Fruit fly (Drosophila melanogaster) Kc167 (cell line): ENCODE results near the gene CG44098.

Source experiments
- Myc ChIP-seq: fragments of >200 bp; optimal IDR thresholded peaks from 2 replicates; lab custom pipeline; 2017; ENCODE audit warnings: missing external identifiers
- Sin3A ChIP-seq: fragments of >200 bp; optimal IDR thresholded peaks from 2 replicates; lab custom pipeline; 2018; ENCODE audit warnings: missing external identifiers
- h ChIP-seq: fragments of >200 bp; optimal IDR thresholded peaks from 3 replicates; lab custom pipeline; 2018; ENCODE audit warnings: missing external identifiers
- insv ChIP-seq: fragments of >200 bp; optimal IDR thresholded peaks from 3 replicates; lab custom pipeline; 2018; ENCODE audit warnings: missing external identifiers
- psq ChIP-seq: fragments of >200 bp; optimal IDR thresholded peaks from 2 replicates; lab custom pipeline; 2017; ENCODE audit warnings: missing external identifiers
- ttk ChIP-seq: sonication (Bioruptor generic); optimal IDR thresholded peaks from 2 replicates; lab custom pipeline; 2017; ENCODE audit warnings: missing external identifiers

The CG44098 gene

dm6 chr3R:4749735-4750134 lies 23.3 kb downstream of the CG44098 start, which contains the start of gene atms:
TSS of gene atms (plus strand) at chr3R:4750035.
- no peak for TF ChIP-seq insv (lab: Kevin White, UChicago)
- TF ChIP-seq psq (lab: Kevin White, UChicago), result no peak
- no peak for TF ChIP-seq Myc (lab: Kevin White, UChicago)
- no peak for TF ChIP-seq Sin3A (lab: Kevin White, UChicago)
- no peak for TF ChIP-seq ttk (lab: Kevin White, UChicago)

dm6 chr3R:4748888-4749717 lies 23.9 kb downstream of the CG44098 start, which contains the start of gene tacc:
TSS of gene tacc (minus strand) at chr3R:4749056.
- TF ChIP-seq Sin3A (lab: Kevin White, UChicago) (no peak), Myc (lab: Kevin White, UChicago) (no peak), h (no peak), ttk (lab: Kevin White, UChicago) (no peak), psq (lab: Kevin White, UChicago) (no peak), insv (lab: Kevin White, UChicago) (no peak)

- TF ChIP-seq insv (lab: Kevin White, UChicago), result no peak
- TF ChIP-seq ttk (lab: Kevin White, UChicago), result no peak
- no peak for TF ChIP-seq Sin3A (lab: Kevin White, UChicago)
- no peak for TF ChIP-seq psq (lab: Kevin White, UChicago)
- TF ChIP-seq h, result no peak
- TF ChIP-seq Myc (lab: Kevin White, UChicago), result no peak
Measured at dm6 chr3R:4747292-4747691, 25.7 kb downstream of the CG44098 start.

dm6 chr3R:4746189-4746771 lies 26.7 kb downstream of the CG44098 start:
- TF ChIP-seq insv (lab: Kevin White, UChicago), result no peak
- no peak for TF ChIP-seq Sin3A (lab: Kevin White, UChicago)
- TF ChIP-seq h, result no peak
- TF ChIP-seq Myc (lab: Kevin White, UChicago), result no peak
- no peak for TF ChIP-seq psq (lab: Kevin White, UChicago)
- TF ChIP-seq ttk (lab: Kevin White, UChicago), result no peak

dm6 chr3R:4745544-4745943 lies 27.5 kb downstream of the CG44098 start:
- TF ChIP-seq ttk (lab: Kevin White, UChicago), result no peak
- no peak for TF ChIP-seq Myc (lab: Kevin White, UChicago)
- no peak for TF ChIP-seq h
- no peak for TF ChIP-seq insv (lab: Kevin White, UChicago)
- no peak for TF ChIP-seq Sin3A (lab: Kevin White, UChicago)
- no peak for TF ChIP-seq psq (lab: Kevin White, UChicago)

dm6 chr3R:4740592-4741500 lies 32.2 kb downstream of the CG44098 start:
- TF ChIP-seq Myc (lab: Kevin White, UChicago) (no peak), insv (lab: Kevin White, UChicago) (no peak)

- TF ChIP-seq Sin3A (lab: Kevin White, UChicago), result no peak
- no peak for TF ChIP-seq Myc (lab: Kevin White, UChicago)
- TF ChIP-seq h, result no peak
- no peak for TF ChIP-seq ttk (lab: Kevin White, UChicago)
- no peak for TF ChIP-seq psq (lab: Kevin White, UChicago)
- TF ChIP-seq insv (lab: Kevin White, UChicago), result no peak
Measured at dm6 chr3R:4739492-4740431, 33.2 kb downstream of the CG44098 start.

dm6 chr3R:4739192-4739491 lies 33.9 kb downstream of the CG44098 start:
- no peak for TF ChIP-seq insv (lab: Kevin White, UChicago)
- no peak for TF ChIP-seq psq (lab: Kevin White, UChicago)
- TF ChIP-seq Myc (lab: Kevin White, UChicago), result no peak
- TF ChIP-seq ttk (lab: Kevin White, UChicago), result no peak
- TF ChIP-seq Sin3A (lab: Kevin White, UChicago), result no peak
- no peak for TF ChIP-seq h

dm6 chr3R:4738494-4739191 lies 34.4 kb downstream of the CG44098 start:
- TF ChIP-seq insv (lab: Kevin White, UChicago) (no peak), Myc (lab: Kevin White, UChicago) (no peak), Sin3A (lab: Kevin White, UChicago) (no peak), ttk (lab: Kevin White, UChicago) (no peak), h (no peak), psq (lab: Kevin White, UChicago) (no peak)
